Worm (Caenorhabditis elegans): ENCODE results near the gene mrpl-36.
A peak's percentile ranks its signal among the peaks of the same experiment; 100 is the strongest.

Gene mrpl-36

ce11 chrIII:9867352-9867751 is 19.4 kb upstream of the mrpl-36 start:
- no peak for TF ChIP-seq nhr-129 (tag; optimal IDR thresholded peaks at IDR 0.05)
- TF ChIP-seq blmp-1 (tag; optimal IDR thresholded peaks at IDR 0.05; ENCODE audit: insufficient read depth): no peak
- TF ChIP-seq sma-3 (GFP tag; optimal IDR thresholded peaks at IDR 0.05): peak; percentile 13
- no peak for TF ChIP-seq elt-3 (tag; optimal IDR thresholded peaks at IDR 0.05)
- TF ChIP-seq nhr-12 (tag; optimal IDR thresholded peaks at IDR 0.05): no peak
- no peak for TF ChIP-seq mbf-1 (tag; optimal IDR thresholded peaks at IDR 0.05)
- no peak for TF ChIP-seq ceh-82 (tag; optimal IDR thresholded peaks at IDR 0.05)
- no peak for TF ChIP-seq zag-1 (tag; optimal IDR thresholded peaks at IDR 0.05)
- TF ChIP-seq nhr-23 (tag; optimal IDR thresholded peaks at IDR 0.05): no peak

ce11 chrIII:9862469-9862868 is 14.6 kb upstream of the mrpl-36 start:
- TF ChIP-seq lsy-2 (tag; optimal IDR thresholded peaks at IDR 0.05): peak in 1 of 2 experiments; percentile 44
- TF ChIP-seq sma-9 (GFP tag; optimal IDR thresholded peaks at IDR 0.05): no peak
- TF ChIP-seq sma-9 (tag; optimal IDR thresholded peaks at IDR 0.05): no peak
- no peak for TF ChIP-seq elt-3 (tag; optimal IDR thresholded peaks at IDR 0.05)
- TF ChIP-seq nhr-25 (tag; optimal IDR thresholded peaks at IDR 0.05): no peak
- TF ChIP-seq mab-5 (tag; optimal IDR thresholded peaks at IDR 0.05): no peak
- no peak for TF ChIP-seq crh-2 (tag; optimal IDR thresholded peaks at IDR 0.05)
- no peak for TF ChIP-seq lin-13 (GFP tag; optimal IDR thresholded peaks at IDR 0.05)
- no peak for TF ChIP-seq fos-1 (tag; optimal IDR thresholded peaks at IDR 0.05)
- no peak for TF ChIP-seq nhr-237 (tag; optimal IDR thresholded peaks at IDR 0.05)

ce11 chrIII:9861470-9862342 is 13.8 kb upstream of the mrpl-36 start:
- TF ChIP-seq nhr-10 (tag; optimal IDR thresholded peaks at IDR 0.05) (no peak), gmeb-1 (tag; optimal IDR thresholded peaks at IDR 0.05) (peak; percentile 70), ama-1 (optimal IDR thresholded peaks at IDR 0.05) (no peak), mbf-1 (tag; optimal IDR thresholded peaks at IDR 0.05) (no peak), nhr-237 (tag; optimal IDR thresholded peaks at IDR 0.05) (no peak), nhr-6 (tag; optimal IDR thresholded peaks at IDR 0.05) (no peak), skn-1 (tag; optimal IDR thresholded peaks at IDR 0.05) (no peak), ZK546.5 (tag; optimal IDR thresholded peaks at IDR 0.05) (no peak), nhr-12 (tag; optimal IDR thresholded peaks at IDR 0.05) (no peak), sma-3 (GFP tag; optimal IDR thresholded peaks at IDR 0.05) (peak; percentile 16), Y55F3AM.14 (GFP tag; optimal IDR thresholded peaks at IDR 0.05) (peak; percentile 61), aly-2 (tag; optimal IDR thresholded peaks at IDR 0.05) (no peak), lin-11 (tag; optimal IDR thresholded peaks at IDR 0.05) (peak; percentile 53), mdl-1 (tag; optimal IDR thresholded peaks at IDR 0.05) (peak in 1 of 2 experiments; percentile 17), unc-62 (GFP tag; optimal IDR thresholded peaks at IDR 0.05) (no peak), lsy-2 (tag; optimal IDR thresholded peaks at IDR 0.05) (peak; percentile 35 to 50), elt-1 (tag; optimal IDR thresholded peaks at IDR 0.05) (no peak), nhr-21 (tag; optimal IDR thresholded peaks at IDR 0.05) (no peak), nhr-25 (tag; optimal IDR thresholded peaks at IDR 0.05) (no peak), lin-39 (tag; optimal IDR thresholded peaks at IDR 0.05) (no peak), nhr-77 (tag; optimal IDR thresholded peaks at IDR 0.05) (no peak), alr-1 (tag; optimal IDR thresholded peaks at IDR 0.05) (no peak), C34F6.9 (tag; optimal IDR thresholded peaks at IDR 0.05) (peak; percentile 48), peb-1 (tag; optimal IDR thresholded peaks at IDR 0.05) (no peak), F13H6.1 (tag; optimal IDR thresholded peaks at IDR 0.05) (peak; percentile 31), sem-4 (tag; optimal IDR thresholded peaks at IDR 0.05) (peak; percentile 1), zag-1 (tag; optimal IDR thresholded peaks at IDR 0.05) (no peak), egl-27 (tag; optimal IDR thresholded peaks at IDR 0.05) (no peak), sma-9 (GFP tag; optimal IDR thresholded peaks at IDR 0.05) (peak; percentile 78), sma-9 (tag; optimal IDR thresholded peaks at IDR 0.05) (no peak), crh-2 (tag; optimal IDR thresholded peaks at IDR 0.05) (peak; percentile 58), dmd-4 (tag; optimal IDR thresholded peaks at IDR 0.05) (no peak), fos-1 (tag; optimal IDR thresholded peaks at IDR 0.05) (peak; percentile 20), mab-5 (tag; optimal IDR thresholded peaks at IDR 0.05) (peak; percentile 37), snpc-4 (tag; optimal IDR thresholded peaks at IDR 0.05) (no peak), lin-13 (GFP tag; optimal IDR thresholded peaks at IDR 0.05) (no peak), nhr-129 (tag; optimal IDR thresholded peaks at IDR 0.05) (peak; percentile 79), nhr-11 (tag; optimal IDR thresholded peaks at IDR 0.05) (no peak), ztf-4 (tag; optimal IDR thresholded peaks at IDR 0.05) (peak; percentile 42), R02D3.7 (tag; optimal IDR thresholded peaks at IDR 0.05) (no peak), unc-39 (tag; optimal IDR thresholded peaks at IDR 0.05) (no peak), elt-3 (tag; optimal IDR thresholded peaks at IDR 0.05) (no peak), nhr-23 (tag; optimal IDR thresholded peaks at IDR 0.05) (no peak), unc-55 (GFP tag; optimal IDR thresholded peaks at IDR 0.05) (peak; percentile 64), ztf-11 (tag; optimal IDR thresholded peaks at IDR 0.05) (no peak)

Measured in whole organism, L2 larva.